Worm (Caenorhabditis elegans): ENCODE data around the gene nhr-36.

ce11 chrV:9243171-9243996 is 18.0 kb downstream of the nhr-36 start, which contains the start of gene glo-4:
- TF ChIP-seq ama-1 (optimal IDR thresholded peaks at IDR 0.05): no peak
- TF ChIP-seq flt-1 (GFP tag; IDR thresholded peaks at IDR 0.05): no peak
- TF ChIP-seq tbx-37 (GFP tag; conservative IDR thresholded peaks at IDR 0.05): no peak
- no peak for TF ChIP-seq B0310.2 (tag; optimal IDR thresholded peaks at IDR 0.05)
- no peak for TF ChIP-seq hnd-1 (tag; optimal IDR thresholded peaks at IDR 0.05)
- no peak for TF ChIP-seq ceh-13 (GFP tag; optimal IDR thresholded peaks at IDR 0.05)
- no peak for TF ChIP-seq hmbx-1 (tag; optimal IDR thresholded peaks at IDR 0.05)
- no peak for TF ChIP-seq tbx-11 (GFP tag; IDR thresholded peaks at IDR 0.05)
- no peak for TF ChIP-seq hmg-4 (GFP tag; optimal IDR thresholded peaks at IDR 0.05)

Data from whole organism, early embryonic.